Fruit fly (Drosophila melanogaster): Measurements from ENCODE around the gene CG33303.

dm6 chr2L:10356508-10356907, 19.0 kb downstream of the CG33303 start, which contains the start of the genes CtsL4 and ClpP:
- TF ChIP-seq Snoo (tag; optimal IDR thresholded peaks at IDR 0.05): peak; percentile 42
- peak; percentile 49 for TF ChIP-seq CG34367 (tag; optimal IDR thresholded peaks at IDR 0.05)
- peak; percentile 51 for TF ChIP-seq CG15710 (tag; optimal IDR thresholded peaks at IDR 0.05)
- TF ChIP-seq CG8301 (tag; optimal IDR thresholded peaks at IDR 0.05): no peak
- no peak for TF ChIP-seq Pif1B (GFP tag; optimal IDR thresholded peaks at IDR 0.05)
- TF ChIP-seq EcR (GFP tag; optimal IDR thresholded peaks at IDR 0.05): no peak
- TF ChIP-seq Ets98B (GFP tag; IDR thresholded peaks at IDR 0.05): no peak
- no peak for TF ChIP-seq CG8159 (tag; optimal IDR thresholded peaks at IDR 0.05)
- TF ChIP-seq D1 (tag; optimal IDR thresholded peaks at IDR 0.05): no peak
- no peak for TF ChIP-seq CG14655 (GFP tag; optimal IDR thresholded peaks at IDR 0.05)
- TF ChIP-seq rn (GFP tag; IDR thresholded peaks at IDR 0.05): no peak
- no peak for TF ChIP-seq CG10348 (GFP tag; IDR thresholded peaks at IDR 0.05)
- no peak for TF ChIP-seq Pif1A (GFP tag; optimal IDR thresholded peaks at IDR 0.05)

All from whole organism, pupa.